Worm (Caenorhabditis elegans) whole organism, young adult: ENCODE measurements around the gene F46B6.12.

Experiments used
- F22D6.2 ChIP-seq: sonication (generic microtip); optimal IDR thresholded peaks from 2 replicates; lab custom pipeline; 2016; ENCODE audit warnings: mild to moderate bottlenecking, missing genetic modification characterization, missing compliant biosample characterization
- F23B12.7 ChIP-seq: sonication (generic microtip); optimal IDR thresholded peaks from 2 replicates; lab custom pipeline; 2017; ENCODE audit warnings: missing genetic modification characterization, mild to moderate bottlenecking, missing compliant biosample characterization, antibody characterized with exemption, moderate library complexity; ENCODE audit not compliant: insufficient read depth
- F39B2.1 ChIP-seq: fragments of 200-800 bp; sonication (Bioruptor generic); IDR thresholded peaks from 2 replicates; pipeline ENCODE4 v1.3.6; 2022; ENCODE audit warnings: missing genetic modification reagents, missing genetic modification characterization, missing compliant biosample characterization
- K11D2.4 ChIP-seq: fragments of 200-800 bp; sonication (Bioruptor generic); IDR thresholded peaks from 2 replicates; pipeline ENCODE4 v1.3.6; 2022; ENCODE audit warnings: missing genetic modification reagents, missing genetic modification characterization, missing compliant biosample characterization
- Y53G8AR.9 ChIP-seq: fragments of 200-800 bp; sonication (Bioruptor generic); conservative IDR thresholded peaks from 2 replicates; pipeline ENCODE4 v1.3.6; 2022; ENCODE audit warnings: missing genetic modification reagents, missing genetic modification characterization, missing compliant biosample characterization
- aptf-2 ChIP-seq: fragments of 200-800 bp; sonication (Bioruptor generic); conservative IDR thresholded peaks from 2 replicates; pipeline ENCODE4 v1.3.6; 2022; ENCODE audit warnings: missing genetic modification reagents, missing genetic modification characterization, missing compliant biosample characterization
- atf-7 ChIP-seq: sonication (generic microtip); optimal IDR thresholded peaks from 2 replicates; lab custom pipeline; 2017; ENCODE audit warnings: mild to moderate bottlenecking, missing genetic modification characterization, missing compliant biosample characterization
- bed-2 ChIP-seq: fragments of 200-800 bp; sonication (Bioruptor generic); IDR thresholded peaks from 2 replicates; pipeline ENCODE4 v1.3.6; 2022; ENCODE audit warnings: missing genetic modification reagents, missing genetic modification characterization, missing compliant biosample characterization
- him-1 ChIP-seq: sonication (generic microtip); optimal IDR thresholded peaks from 2 replicates; lab custom pipeline; 2016; ENCODE audit warnings: missing genotype, missing genetic modification reagents, missing genetic modification characterization, missing compliant biosample characterization
- hsf-1 ChIP-seq: fragments of 200-800 bp; sonication (Bioruptor generic); IDR thresholded peaks from 2 replicates; pipeline ENCODE4 v1.3.6; 2022; ENCODE audit warnings: missing genetic modification reagents, missing genetic modification characterization, missing compliant biosample characterization
- let-526 ChIP-seq: fragments of 200-800 bp; sonication (Bioruptor generic); IDR thresholded peaks from 2 replicates; pipeline ENCODE4 v1.3.6; 2022; ENCODE audit warnings: missing genetic modification reagents, missing genetic modification characterization, missing compliant biosample characterization
- snpc-3.4 ChIP-seq: sonication (generic microtip); optimal IDR thresholded peaks from 2 replicates; lab custom pipeline; 2017; ENCODE audit warnings: missing genetic modification characterization, mild to moderate bottlenecking, missing compliant biosample characterization, antibody characterized with exemption, moderate library complexity, missing genotype, missing genetic modification reagents
- unc-130 ChIP-seq: sonication (generic microtip); optimal IDR thresholded peaks from 2 replicates; lab custom pipeline; 2016; ENCODE audit warnings: missing genetic modification reagents, missing genetic modification characterization, missing compliant biosample characterization

- TF ChIP-seq F39B2.1 (no peak), bed-2 (GFP tag; lab: Robert Waterston, UW) (no peak), F22D6.2 (tag; lab: Kevin White, UChicago) (no peak), him-1 (no peak), atf-7 (tag; lab: Kevin White, UChicago) (no peak), hsf-1 (GFP tag; lab: Robert Waterston, UW) (no peak), F23B12.7 (no peak), snpc-3.4 (tag; lab: Kevin White, UChicago) (no peak), let-526 (GFP tag; lab: Robert Waterston, UW) (no peak), unc-130 (GFP tag; lab: Kevin White, UChicago) (no peak), Y53G8AR.9 (GFP tag; lab: Robert Waterston, UW) (no peak), K11D2.4 (GFP tag; lab: Robert Waterston, UW) (no peak), aptf-2 (GFP tag; lab: Robert Waterston, UW) (no peak)
Observed at ce11 chrV:9752918-9753317, 22.7 kb downstream of the F46B6.12 start, which contains the start of gene F58E6.6.
